Fruit fly (Drosophila melanogaster) whole organism, embryonic: Measurements from ENCODE around the gene CG7276.
A peak's percentile ranks its signal among the peaks of the same experiment; 100 is the strongest.

Experiments used
- CG8281 ChIP-seq: fragments of 200-800 bp; sonication (Bioruptor generic); optimal IDR thresholded peaks from 2 replicates; lab custom pipeline; 2018; ENCODE audit warnings: missing biosample characterization, mild to moderate bottlenecking, missing genetic modification characterization, moderate library complexity
- btn ChIP-seq: fragments of 200-800 bp; sonication (Bioruptor generic); optimal IDR thresholded peaks from 2 replicates; lab custom pipeline; 2016; ENCODE audit warnings: missing biosample characterization, missing genetic modification characterization
- gsb-n ChIP-seq: fragments of 200-800 bp; sonication (Bioruptor generic); optimal IDR thresholded peaks from 3 replicates; lab custom pipeline; 2018; ENCODE audit warnings: missing biosample characterization, mild to moderate bottlenecking, missing genetic modification characterization
- lola ChIP-seq, 3 experiments: fragments of >200 bp in 2 of 3; fragments of 200-800 bp in 1 of 3; sonication (Bioruptor generic) in 1 of 3; optimal IDR thresholded peaks; 2 replicates each; lab custom pipeline; 2017 to 2019; ENCODE audit warnings: missing biosample characterization in 3 of 3, missing genetic modification characterization in 3 of 3, mild to moderate bottlenecking in 1 of 3, moderate library complexity in 1 of 3
- sd ChIP-seq: fragments of 200-800 bp; sonication (Bioruptor generic); optimal IDR thresholded peaks from 3 replicates; lab custom pipeline; 2018; ENCODE audit warnings: missing biosample characterization, mild to moderate bottlenecking, missing genetic modification characterization, moderate library complexity
- stwl ChIP-seq: fragments of 200-800 bp; sonication (Bioruptor generic); optimal IDR thresholded peaks from 3 replicates; lab custom pipeline; 2018; ENCODE audit warnings: missing biosample characterization, mild to moderate bottlenecking, missing genetic modification characterization, moderate library complexity

- TF ChIP-seq lola (GFP tag; optimal IDR thresholded peaks at IDR 0.05; lab: Kevin White, UChicago) (no peak), sd (tag; lab: Kevin White, UChicago) (peak; percentile 55), CG8281 (tag; lab: Kevin White, UChicago) (no peak), gsb-n (no peak), stwl (no peak), btn (no peak)
Measured at dm6 chr3L:15517508-15517907, 19.5 kb downstream of the CG7276 start.
